Worm (Caenorhabditis elegans) whole organism, L3 larva: ENCODE results near the gene msra-1.

Experiments used
- aly-2 ChIP-seq: fragments of 150-350 bp; optimal IDR thresholded peaks from 2 replicates; lab custom pipeline; 2014; ENCODE audit warnings: missing biosample characterization, missing genetic modification characterization
- ama-1 ChIP-seq: fragments of 150-350 bp; optimal IDR thresholded peaks from 2 replicates; lab custom pipeline; 2018
- ceh-9 ChIP-seq: sonication (generic microtip); optimal IDR thresholded peaks from 2 replicates; lab custom pipeline; 2018; ENCODE audit warnings: missing biosample characterization, missing genetic modification characterization
- elt-3 ChIP-seq, 3 experiments: fragments of 150-350 bp in 1 of 3; sonication (generic microtip) in 2 of 3; optimal IDR thresholded peaks; 2 replicates in 2 of 3; 4 replicates in 1 of 3; lab custom pipeline; 2014 to 2017; ENCODE audit warnings: missing biosample characterization in 3 of 3, missing genetic modification characterization in 3 of 3

DNA sequence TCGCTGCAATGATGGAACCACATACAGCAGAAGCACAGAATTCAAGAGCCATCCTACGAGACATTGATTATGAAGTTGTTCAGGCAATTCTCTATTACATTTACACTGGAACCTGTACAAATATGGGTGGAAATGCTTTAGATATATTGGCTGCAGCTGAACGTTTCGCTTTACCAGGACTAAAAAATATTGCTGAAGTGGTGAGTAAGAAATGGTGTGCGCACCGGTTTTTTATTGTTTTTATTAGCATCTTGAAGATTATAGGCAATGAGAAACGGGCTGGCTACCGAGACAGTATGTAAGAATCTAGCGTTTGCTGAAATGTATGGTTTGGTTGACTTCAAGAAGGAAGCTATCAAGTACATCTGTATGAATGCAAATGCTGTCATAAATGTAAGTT lies 32.2 kb upstream of the msra-1 start:
- no peak for TF ChIP-seq elt-3 (tag; optimal IDR thresholded peaks at IDR 0.05; lab: Kevin White, UChicago)
- no peak for TF ChIP-seq ceh-9
- TF ChIP-seq ama-1 (lab: Kevin White, UChicago): no peak
- TF ChIP-seq aly-2 (tag; lab: Kevin White, UChicago): no peak
